Worm (Caenorhabditis elegans) whole organism, L4/young adult: ENCODE results near the gene B0244.5.

Experiments used
- W03F9.2 ChIP-seq: fragments of 150-350 bp; optimal IDR thresholded peaks from 2 replicates; lab custom pipeline; 2014; ENCODE audit warnings: missing biosample characterization, missing genetic modification characterization
- him-1 ChIP-seq: sonication (generic microtip); optimal IDR thresholded peaks from 2 replicates; lab custom pipeline; 2016; ENCODE audit warnings: missing genotype, missing genetic modification reagents, missing genetic modification characterization, missing compliant biosample characterization

DNA sequence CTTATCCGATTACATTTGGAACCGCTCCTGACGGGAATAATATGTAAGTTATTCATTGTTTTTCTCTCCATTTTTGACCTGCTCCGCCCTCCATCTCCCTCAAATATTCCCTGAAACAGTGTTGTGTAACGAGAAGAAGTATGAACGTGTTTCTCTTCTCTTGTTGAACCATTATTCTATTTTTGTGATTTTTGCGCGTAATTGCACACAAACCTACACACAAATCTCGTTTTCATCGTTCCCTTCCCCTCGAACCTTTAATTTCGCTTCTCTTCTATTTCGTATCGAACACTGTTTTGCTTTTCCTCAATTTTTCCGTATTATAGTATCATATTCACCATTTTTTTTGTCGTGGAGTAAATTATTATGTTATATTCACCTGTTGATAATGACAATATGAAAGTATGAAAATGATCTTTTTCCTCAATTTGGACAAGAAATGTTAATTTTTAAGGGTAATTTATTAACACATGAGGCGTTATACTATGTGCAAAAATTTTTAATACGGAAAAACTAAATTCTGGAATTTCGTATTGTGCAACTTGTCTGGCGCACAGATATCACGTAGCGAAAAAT lies 27.4 kb upstream of the B0244.5 start:
- TF ChIP-seq him-1 (tag; lab: Kevin White, UChicago) (no peak), W03F9.2 (no peak)
